Fruit fly (Drosophila melanogaster): Measurements from ENCODE around the gene Mur18B.

Mur18B gene

dm6 chrX:19247200-19248052 lies 34.4 kb downstream of the Mur18B start, which contains the start of gene CG7992 (continued):
- TF ChIP-seq D (optimal IDR thresholded peaks at IDR 0.05): no peak
- TF ChIP-seq D (GFP tag; optimal IDR thresholded peaks at IDR 0.05): no peak
- peak; percentile 72 for TF ChIP-seq BtbVII (GFP tag; optimal IDR thresholded peaks at IDR 0.05)
- peak; percentile 69 for TF ChIP-seq CG11504 (tag; optimal IDR thresholded peaks at IDR 0.05)
- peak; percentile 18; the same call in 1 of the 2 replicates for TF ChIP-seq CG32532 (GFP tag; IDR thresholded peaks at IDR 0.05)
- no peak for TF ChIP-seq H15 (GFP tag; IDR thresholded peaks at IDR 0.05)
- TF ChIP-seq CG8765 (GFP tag; IDR thresholded peaks at IDR 0.05): no peak
- TF ChIP-seq CG8388 (GFP tag; optimal IDR thresholded peaks at IDR 0.05): peak; percentile 34
- peak; percentile 69 for TF ChIP-seq cwo (GFP tag; optimal IDR thresholded peaks at IDR 0.05)
- no peak for TF ChIP-seq Sox100B (GFP tag; optimal IDR thresholded peaks at IDR 0.05)
- no peak for TF ChIP-seq CrebB (tag; optimal IDR thresholded peaks at IDR 0.05)
- peak; percentile 37 for TF ChIP-seq eyg (GFP tag; optimal IDR thresholded peaks at IDR 0.05)
- no peak for TF ChIP-seq vnd (GFP tag; IDR thresholded peaks at IDR 0.05; ENCODE audit: partially characterized antibody)
- no peak for TF ChIP-seq CkIIα-i1 (GFP tag; IDR thresholded peaks at IDR 0.05)
- TF ChIP-seq Meics (GFP tag; optimal IDR thresholded peaks at IDR 0.05): peak; percentile 71
- TF ChIP-seq Nf-YA (GFP tag; IDR thresholded peaks at IDR 0.05): no peak
- TF ChIP-seq CG10654 (GFP tag; optimal IDR thresholded peaks at IDR 0.05): peak; percentile 21
- peak in 1 of 2 experiments; percentile 32 for TF ChIP-seq Hr78 (GFP tag; optimal IDR thresholded peaks at IDR 0.05)
- peak; percentile 2 for TF ChIP-seq CG11723 (GFP tag; optimal IDR thresholded peaks at IDR 0.05)
- TF ChIP-seq CG4282 (GFP tag; optimal IDR thresholded peaks at IDR 0.05): no peak
- TF ChIP-seq gsb (GFP tag; IDR thresholded peaks at IDR 0.05): no peak
- no peak for TF ChIP-seq MESR4 (GFP tag; optimal IDR thresholded peaks at IDR 0.05)
- TF ChIP-seq Rfx (GFP tag; IDR thresholded peaks at IDR 0.05): peak; percentile 63
- TF ChIP-seq az2 (GFP tag; optimal IDR thresholded peaks at IDR 0.05): no peak
- TF ChIP-seq CG16815 (GFP tag; optimal IDR thresholded peaks at IDR 0.05): peak; percentile 36
- peak; percentile 73 for TF ChIP-seq zf30C (GFP tag; optimal IDR thresholded peaks at IDR 0.05)
- TF ChIP-seq CG17612 (GFP tag; IDR thresholded peaks at IDR 0.05): no peak
- no peak for TF ChIP-seq luna (GFP tag; optimal IDR thresholded peaks at IDR 0.05)
- peak; percentile 81 for TF ChIP-seq row (GFP tag; IDR thresholded peaks at IDR 0.05)
- TF ChIP-seq Spps (tag; optimal IDR thresholded peaks at IDR 0.05): no peak
- TF ChIP-seq Optix (GFP tag; IDR thresholded peaks at IDR 0.05): no peak
- peak; percentile 28; the same call in 1 of the 2 replicates for TF ChIP-seq Adf1 (GFP tag; IDR thresholded peaks at IDR 0.05)
- no peak; the same call in 1 of the 2 replicates for TF ChIP-seq Taf1 (GFP tag; IDR thresholded peaks at IDR 0.05)
- TF ChIP-seq lilli (GFP tag; optimal IDR thresholded peaks at IDR 0.05): peak; percentile 77
- peak; percentile 25 for TF ChIP-seq Ssrp (tag; optimal IDR thresholded peaks at IDR 0.05)
- peak; percentile 43 for TF ChIP-seq Bteb2 (GFP tag; optimal IDR thresholded peaks at IDR 0.05)
- TF ChIP-seq CG7556 (GFP tag; optimal IDR thresholded peaks at IDR 0.05): peak; percentile 62
- TF ChIP-seq Xbp1 (GFP tag; optimal IDR thresholded peaks at IDR 0.05): peak; percentile 54
- no peak for TF ChIP-seq NC2β (GFP tag; optimal IDR thresholded peaks at IDR 0.05)
- no peak for TF ChIP-seq knrl (GFP tag; IDR thresholded peaks at IDR 0.05; ENCODE audit: partially characterized antibody)
- no peak for TF ChIP-seq HLH4C (GFP tag; IDR thresholded peaks at IDR 0.05; ENCODE audit: partially characterized antibody)
- no peak for TF ChIP-seq ap (GFP tag; IDR thresholded peaks at IDR 0.05)
- peak; percentile 74 for TF ChIP-seq CG18599 (GFP tag; optimal IDR thresholded peaks at IDR 0.05)
- no peak for TF ChIP-seq CG30431 (GFP tag; optimal IDR thresholded peaks at IDR 0.05)
- no peak for TF ChIP-seq CG30020 (tag; optimal IDR thresholded peaks at IDR 0.05)
- no peak for TF ChIP-seq gcm2 (GFP tag; optimal IDR thresholded peaks at IDR 0.05)
- TF ChIP-seq CG15696 (tag; optimal IDR thresholded peaks at IDR 0.05): no peak
- TF ChIP-seq CG3847 (GFP tag; IDR thresholded peaks at IDR 0.05): peak; percentile 48
- TF ChIP-seq CG1233 (GFP tag; optimal IDR thresholded peaks at IDR 0.05): peak; percentile 9
